Worm (Caenorhabditis elegans) whole organism, young adult: ENCODE results near the gene F52G3.5.
A peak's percentile ranks its signal among the peaks of the same experiment; 100 is the strongest.

Experiments
- B0261.1 ChIP-seq: sonication (generic microtip); optimal IDR thresholded peaks from 2 replicates; lab custom pipeline; 2016; ENCODE audit warnings: mild to moderate bottlenecking, missing genetic modification characterization, moderate library complexity, missing compliant biosample characterization
- F55B11.4 ChIP-seq: sonication (generic microtip); optimal IDR thresholded peaks from 2 replicates; lab custom pipeline; 2016; ENCODE audit warnings: missing compliant biosample characterization, missing genetic modification characterization, borderline replicate concordance; ENCODE audit not compliant: insufficient read depth
- K11D2.4 ChIP-seq: fragments of 200-800 bp; sonication (Bioruptor generic); IDR thresholded peaks from 2 replicates; pipeline ENCODE4 v1.3.6; 2022; ENCODE audit warnings: missing genetic modification reagents, missing genetic modification characterization, missing compliant biosample characterization
- K12H6.12 ChIP-seq: fragments of 200-800 bp; sonication (Bioruptor generic); optimal IDR thresholded peaks from 2 replicates; lab custom pipeline; 2018; ENCODE audit warnings: mild to moderate bottlenecking, missing genetic modification characterization, missing compliant biosample characterization
- T07F8.4 ChIP-seq: sonication (generic microtip); optimal IDR thresholded peaks from 2 replicates; lab custom pipeline; 2016; ENCODE audit warnings: mild to moderate bottlenecking, missing genetic modification characterization, moderate library complexity, missing compliant biosample characterization
- T26A5.8 ChIP-seq: sonication (generic microtip); optimal IDR thresholded peaks from 2 replicates; lab custom pipeline; 2016; ENCODE audit warnings: missing genetic modification characterization, missing compliant biosample characterization
- Y53F4B.3 ChIP-seq: fragments of 200-800 bp; sonication (Bioruptor generic); IDR thresholded peaks from 2 replicates; pipeline ENCODE4 v1.3.6; 2022; ENCODE audit warnings: missing genetic modification reagents, missing genetic modification characterization, missing compliant biosample characterization
- Y53G8AR.9 ChIP-seq: fragments of 200-800 bp; sonication (Bioruptor generic); conservative IDR thresholded peaks from 2 replicates; pipeline ENCODE4 v1.3.6; 2022; ENCODE audit warnings: missing genetic modification reagents, missing genetic modification characterization, missing compliant biosample characterization
- Y56A3A.18 ChIP-seq: fragments of 200-800 bp; sonication (Bioruptor generic); IDR thresholded peaks from 2 replicates; pipeline ENCODE4 v1.3.6; 2022; ENCODE audit warnings: missing genetic modification reagents, missing genetic modification characterization, missing compliant biosample characterization
- aptf-3 ChIP-seq: fragments of 200-800 bp; sonication (Bioruptor generic); IDR thresholded peaks from 2 replicates; pipeline ENCODE4 v1.3.6; 2022; ENCODE audit warnings: missing genetic modification characterization, missing compliant biosample characterization
- athp-1 ChIP-seq: sonication (generic microtip); optimal IDR thresholded peaks from 2 replicates; lab custom pipeline; 2017; ENCODE audit warnings: mild to moderate bottlenecking, missing genetic modification characterization, missing compliant biosample characterization
- cebp-1 ChIP-seq, 2 experiments: fragments of 200-800 bp in 1 of 2; sonication (Bioruptor generic) in 1 of 2; sonication (generic microtip) in 1 of 2; IDR thresholded peaks in 1 of 2; optimal IDR thresholded peaks in 1 of 2; 2 replicates each; pipeline versions ENCODE4 v1.3.6 to Lab custom; 2017 to 2022; ENCODE audit warnings: missing compliant biosample characterization in 2 of 2, missing genetic modification characterization in 2 of 2, mild to moderate bottlenecking in 1 of 2, missing genetic modification reagents in 1 of 2, moderate library complexity in 1 of 2
- cebp-2 ChIP-seq: fragments of 200-800 bp; sonication (Bioruptor generic); IDR thresholded peaks from 2 replicates; pipeline ENCODE4 v1.3.6; 2022; ENCODE audit warnings: missing genetic modification characterization, missing compliant biosample characterization
- ceh-91 ChIP-seq: fragments of 200-800 bp; sonication (Bioruptor generic); IDR thresholded peaks from 2 replicates; pipeline ENCODE4 v1.3.6; 2022; ENCODE audit warnings: missing genetic modification reagents, missing genetic modification characterization, missing compliant biosample characterization
- chd-7 ChIP-seq: sonication (generic microtip); optimal IDR thresholded peaks from 2 replicates; lab custom pipeline; 2016; ENCODE audit warnings: mild to moderate bottlenecking, missing genetic modification characterization, moderate library complexity, missing compliant biosample characterization
- dox-1 ChIP-seq: fragments of 200-800 bp; sonication (Bioruptor generic); IDR thresholded peaks from 2 replicates; pipeline ENCODE4 v1.3.6; 2022; ENCODE audit warnings: missing genetic modification reagents, missing genetic modification characterization, missing compliant biosample characterization
- dpff-1 ChIP-seq: sonication (generic microtip); optimal IDR thresholded peaks from 2 replicates; lab custom pipeline; 2017; ENCODE audit warnings: mild to moderate bottlenecking, missing genetic modification characterization, missing compliant biosample characterization
- egrh-3 ChIP-seq: fragments of 200-800 bp; sonication (Bioruptor generic); IDR thresholded peaks from 2 replicates; pipeline ENCODE4 v1.3.6; 2022; ENCODE audit warnings: missing genetic modification reagents, missing genetic modification characterization, missing compliant biosample characterization
- fkh-3 ChIP-seq: sonication (generic microtip); optimal IDR thresholded peaks from 2 replicates; lab custom pipeline; 2016; ENCODE audit warnings: mild to moderate bottlenecking, missing genetic modification characterization, missing compliant biosample characterization
- gei-17 ChIP-seq: fragments of 200-800 bp; sonication (Bioruptor generic); optimal IDR thresholded peaks from 2 replicates; lab custom pipeline; 2018; ENCODE audit warnings: mild to moderate bottlenecking, missing genetic modification characterization, missing compliant biosample characterization
- hlh-12 ChIP-seq: sonication (generic microtip); optimal IDR thresholded peaks from 2 replicates; lab custom pipeline; 2016; ENCODE audit warnings: missing genetic modification characterization, missing compliant biosample characterization
- hmg-20 ChIP-seq: fragments of 200-800 bp; sonication (Bioruptor generic); IDR thresholded peaks from 2 replicates; pipeline ENCODE4 v1.3.6; 2022; ENCODE audit warnings: missing genetic modification reagents, missing genetic modification characterization, missing compliant biosample characterization
- hrde-1 ChIP-seq: sonication (generic microtip); optimal IDR thresholded peaks from 2 replicates; lab custom pipeline; 2016; ENCODE audit warnings: missing genetic modification characterization, mild to moderate bottlenecking, missing compliant biosample characterization, moderate library complexity, missing genotype, missing genetic modification reagents, borderline replicate concordance
- let-526 ChIP-seq: fragments of 200-800 bp; sonication (Bioruptor generic); IDR thresholded peaks from 2 replicates; pipeline ENCODE4 v1.3.6; 2022; ENCODE audit warnings: missing genetic modification reagents, missing genetic modification characterization, missing compliant biosample characterization
- lin-35 ChIP-seq, 3 experiments: fragments of 150-350 bp in 2 of 3; sonication (generic microtip) in 1 of 3; optimal IDR thresholded peaks; 2 replicates each; lab custom pipeline; 2014 to 2018; ENCODE audit warnings: missing biosample characterization in 3 of 3, missing genetic modification characterization in 3 of 3, missing genetic modification reagents in 3 of 3
- lsl-1 ChIP-seq: fragments of 200-800 bp; sonication (Bioruptor generic); optimal IDR thresholded peaks from 2 replicates; lab custom pipeline; 2018; ENCODE audit warnings: mild to moderate bottlenecking, missing genetic modification characterization, moderate library complexity, missing compliant biosample characterization
- madf-6 ChIP-seq: fragments of 200-800 bp; sonication (Bioruptor generic); IDR thresholded peaks from 2 replicates; pipeline ENCODE4 v1.3.6; 2022; ENCODE audit warnings: missing genetic modification reagents, missing genetic modification characterization, missing compliant biosample characterization
- mxl-1 ChIP-seq: sonication (generic microtip); optimal IDR thresholded peaks from 2 replicates; lab custom pipeline; 2016; ENCODE audit warnings: missing genetic modification characterization, missing compliant biosample characterization
- nfya-2 ChIP-seq: fragments of 200-800 bp; sonication (Bioruptor generic); IDR thresholded peaks from 2 replicates; pipeline ENCODE4 v1.3.6; 2022; ENCODE audit warnings: missing genetic modification reagents, missing genetic modification characterization, missing compliant biosample characterization
- nfyb-1 ChIP-seq: fragments of 200-800 bp; sonication (Bioruptor generic); IDR thresholded peaks from 2 replicates; pipeline ENCODE4 v1.3.6; 2022; ENCODE audit warnings: missing genetic modification reagents, missing genetic modification characterization, missing compliant biosample characterization
- nhr-179 ChIP-seq: sonication (generic microtip); optimal IDR thresholded peaks from 2 replicates; lab custom pipeline; 2016; ENCODE audit warnings: mild to moderate bottlenecking, missing genetic modification characterization, missing compliant biosample characterization
- nhr-90 ChIP-seq: sonication (generic microtip); optimal IDR thresholded peaks from 2 replicates; lab custom pipeline; 2016; ENCODE audit warnings: missing genotype, mild to moderate bottlenecking, missing genetic modification characterization, missing compliant biosample characterization
- sdz-38 ChIP-seq: sonication (generic microtip); optimal IDR thresholded peaks from 2 replicates; lab custom pipeline; 2016; ENCODE audit warnings: missing genotype, missing genetic modification characterization, missing compliant biosample characterization
- snpc-1.3 ChIP-seq: sonication (generic microtip); optimal IDR thresholded peaks from 2 replicates; lab custom pipeline; 2017; ENCODE audit warnings: missing genetic modification characterization, mild to moderate bottlenecking, missing compliant biosample characterization, antibody characterized with exemption, moderate library complexity, missing genotype, missing genetic modification reagents; ENCODE audit not compliant: insufficient read depth
- tbp1 ChIP-seq: fragments of 200-800 bp; sonication (Bioruptor generic); optimal IDR thresholded peaks from 2 replicates; lab custom pipeline; 2018; ENCODE audit warnings: mild to moderate bottlenecking, missing genetic modification characterization, missing compliant biosample characterization
- zfh-2 ChIP-seq: fragments of 200-800 bp; sonication (Bioruptor generic); conservative IDR thresholded peaks from 2 replicates; pipeline ENCODE4 v1.3.6; 2022; ENCODE audit warnings: missing genetic modification reagents, missing genetic modification characterization, missing compliant biosample characterization
- ztf-6 ChIP-seq: fragments of 200-800 bp; sonication (Bioruptor generic); IDR thresholded peaks from 2 replicates; pipeline ENCODE4 v1.3.6; 2022; ENCODE audit warnings: missing genetic modification reagents, missing genetic modification characterization, missing compliant biosample characterization

Gene F52G3.5

DNA sequence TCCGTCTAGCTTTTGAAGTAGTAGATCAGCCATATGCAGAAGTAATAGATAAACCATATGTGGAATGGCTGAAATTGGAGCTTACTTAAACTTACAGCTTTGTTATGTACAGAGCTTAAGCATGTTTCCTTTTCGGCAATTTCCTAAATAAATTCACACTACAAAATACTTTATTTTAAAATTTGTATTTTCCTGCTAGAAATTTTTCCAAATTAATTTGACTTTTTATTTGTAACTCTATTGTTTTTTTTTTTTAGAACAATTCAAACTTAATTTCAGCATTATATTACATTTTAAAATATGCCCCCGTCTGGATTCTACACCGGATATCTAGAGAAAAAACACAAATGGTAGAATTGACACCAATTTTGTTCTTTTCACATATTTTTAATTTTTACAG lies 37.2 kb upstream of the F52G3.5 start, which contains the start of gene F35B3.3 (continued):
- no peak for TF ChIP-seq mxl-1 (tag; lab: Kevin White, UChicago)
- TF ChIP-seq sdz-38 (tag; lab: Kevin White, UChicago), result no peak
- TF ChIP-seq dpff-1, result no peak
- TF ChIP-seq Y53F4B.3, result no peak
- TF ChIP-seq cebp-2 (GFP tag; lab: Robert Waterston, UW), result no peak
- TF ChIP-seq K12H6.12 (tag; lab: Kevin White, UChicago), result no peak

- TF ChIP-seq tbp1 (GFP tag; lab: Kevin White, UChicago) (no peak), egrh-3 (GFP tag; lab: Robert Waterston, UW) (peak; percentile 75), sdz-38 (tag; lab: Kevin White, UChicago) (no peak), dox-1 (GFP tag; lab: Robert Waterston, UW) (no peak), zfh-2 (GFP tag; lab: Robert Waterston, UW) (peak; percentile 94), ceh-91 (no peak), hrde-1 (tag; lab: Kevin White, UChicago) (no peak), cebp-1 (GFP tag; IDR thresholded peaks at IDR 0.05; lab: Robert Waterston, UW) (no peak), cebp-1 (tag; optimal IDR thresholded peaks at IDR 0.05; lab: Kevin White, UChicago) (no peak), dpff-1 (no peak), Y56A3A.18 (GFP tag; lab: Robert Waterston, UW) (no peak)
Observed at ce11 chrX:17006843-17007242, 30.9 kb upstream of the F52G3.5 start.

ce11 chrX:17003473-17004123 lies 27.7 kb upstream of the F52G3.5 start:
- TF ChIP-seq gei-17 (GFP tag; lab: Kevin White, UChicago), result no peak
- TF ChIP-seq nfya-2 (GFP tag; lab: Robert Waterston, UW), result no peak
- TF ChIP-seq let-526 (GFP tag; lab: Robert Waterston, UW), result no peak
- TF ChIP-seq K12H6.12 (tag; lab: Kevin White, UChicago), result peak; percentile 7
- no peak for TF ChIP-seq snpc-1.3
- TF ChIP-seq fkh-3 (tag; lab: Kevin White, UChicago), result no peak
- no peak for TF ChIP-seq nfyb-1
- TF ChIP-seq hlh-12 (tag; lab: Kevin White, UChicago), result no peak
- peak; percentile 38; the same call in 1 of the 2 replicates for TF ChIP-seq zfh-2 (GFP tag; lab: Robert Waterston, UW)
- no peak for TF ChIP-seq madf-6 (GFP tag; lab: Robert Waterston, UW)
- TF ChIP-seq T26A5.8 (tag; lab: Kevin White, UChicago), result no peak

ce11 chrX:17002149-17002548 lies 26.2 kb upstream of the F52G3.5 start:
- no peak for TF ChIP-seq cebp-1 (GFP tag; IDR thresholded peaks at IDR 0.05; lab: Robert Waterston, UW)
- peak; percentile 80 for TF ChIP-seq cebp-1 (tag; optimal IDR thresholded peaks at IDR 0.05; lab: Kevin White, UChicago)
- no peak for TF ChIP-seq athp-1 (tag; lab: Kevin White, UChicago)

- no peak for TF ChIP-seq nhr-179 (tag; lab: Kevin White, UChicago)
- TF ChIP-seq zfh-2 (GFP tag; lab: Robert Waterston, UW), result peak; percentile 28; the same call in 1 of the 2 replicates
Observed at ce11 chrX:16999649-17000048, 23.7 kb upstream of the F52G3.5 start.

DNA sequence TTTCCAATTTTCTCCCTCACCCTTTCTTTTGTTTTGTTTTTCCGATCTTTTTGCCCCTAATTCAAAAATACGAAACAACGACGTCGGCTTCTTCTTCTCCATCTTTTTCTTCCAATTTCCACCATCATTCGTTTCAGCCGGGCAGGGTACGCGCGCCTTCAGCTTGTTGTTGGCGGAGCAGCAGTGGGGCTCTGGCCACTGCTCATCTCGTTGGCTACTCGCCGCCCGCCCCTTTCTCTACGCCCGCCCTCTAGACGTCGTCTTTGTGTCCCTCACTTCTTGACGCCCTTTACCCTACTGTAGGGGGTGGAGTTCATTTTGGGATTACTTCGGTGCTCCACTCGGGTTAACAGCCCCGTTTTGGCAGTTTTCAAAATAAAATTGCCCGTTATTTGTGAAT lies 23.0 kb upstream of the F52G3.5 start:
- no peak for TF ChIP-seq nhr-90 (tag; lab: Kevin White, UChicago)
- TF ChIP-seq lin-35 (GFP tag; optimal IDR thresholded peaks at IDR 0.05; lab: Kevin White, UChicago), result no peak
- TF ChIP-seq T07F8.4 (tag; lab: Kevin White, UChicago), result no peak
- no peak for TF ChIP-seq hmg-20
- TF ChIP-seq aptf-3 (GFP tag; lab: Robert Waterston, UW), result no peak
- no peak for TF ChIP-seq T26A5.8 (tag; lab: Kevin White, UChicago)
- no peak for TF ChIP-seq lsl-1 (GFP tag; lab: Kevin White, UChicago)
- no peak for TF ChIP-seq Y53G8AR.9 (GFP tag; lab: Robert Waterston, UW)
- TF ChIP-seq chd-7 (tag; lab: Kevin White, UChicago), result no peak
- TF ChIP-seq F55B11.4 (tag; lab: Kevin White, UChicago), result no peak
- TF ChIP-seq dox-1 (GFP tag; lab: Robert Waterston, UW), result peak; percentile 30; the same call in 1 of the 2 replicates
- TF ChIP-seq ztf-6 (GFP tag; lab: Robert Waterston, UW), result no peak
- peak; percentile 86 for TF ChIP-seq zfh-2 (GFP tag; lab: Robert Waterston, UW)
- no peak for TF ChIP-seq dpff-1
- 0 out of 2 replicates have a peak, but pooled peaks have one; percentile 8 for TF ChIP-seq nfyb-1
- no peak for TF ChIP-seq K11D2.4 (GFP tag; lab: Robert Waterston, UW)
- TF ChIP-seq B0261.1 (tag; lab: Kevin White, UChicago), result no peak
- no peak for TF ChIP-seq Y53F4B.3
